Fruit fly (Drosophila melanogaster): ENCODE results near the gene CG4553.
A peak's percentile ranks its signal among the peaks of the same experiment; 100 is the strongest.

- no peak for TF ChIP-seq CG11560 (tag; IDR thresholded peaks at IDR 0.05)
- TF ChIP-seq sens-2 (GFP tag; IDR thresholded peaks at IDR 0.05) = no peak
- no peak for TF ChIP-seq CG10274 (GFP tag; optimal IDR thresholded peaks at IDR 0.05)
- TF ChIP-seq Oli (tag; optimal IDR thresholded peaks at IDR 0.05) = no peak
- TF ChIP-seq CG14050 (GFP tag; IDR thresholded peaks at IDR 0.05) = no peak
- no peak for TF ChIP-seq CG8924 (tag; optimal IDR thresholded peaks at IDR 0.05)
- TF ChIP-seq amos (GFP tag; IDR thresholded peaks at IDR 0.05; ENCODE audit: partially characterized antibody) = no peak
- TF ChIP-seq CG9932 (GFP tag; IDR thresholded peaks at IDR 0.05) = 0 out of 2 replicates have a peak, but pooled peaks have one; percentile 8
- TF ChIP-seq cad (GFP tag; optimal IDR thresholded peaks at IDR 0.05) = no peak
- peak; percentile 37 for TF ChIP-seq nom (GFP tag; optimal IDR thresholded peaks at IDR 0.05)
Measured at dm6 chr3R:25518099-25518567, 41.4 kb upstream of the CG4553 start.

Data from whole organism, embryonic.